Worm (Caenorhabditis elegans) whole organism, L2 larva: ENCODE measurements around the gene srh-1.

ENCODE experiments used
- C34F6.9 ChIP-seq: fragments of 150-350 bp; optimal IDR thresholded peaks from 2 replicates; lab custom pipeline; 2014; ENCODE audit warnings: missing biosample characterization, missing genetic modification characterization
- ZK546.5 ChIP-seq: sonication (generic microtip); optimal IDR thresholded peaks from 2 replicates; lab custom pipeline; 2017; ENCODE audit warnings: missing biosample characterization, missing genetic modification characterization
- aly-2 ChIP-seq: fragments of 150-350 bp; optimal IDR thresholded peaks from 2 replicates; lab custom pipeline; 2014; ENCODE audit warnings: missing biosample characterization, missing genetic modification characterization
- ama-1 ChIP-seq: fragments of 150-350 bp; optimal IDR thresholded peaks from 2 replicates; lab custom pipeline; 2018; ENCODE audit warnings: inconsistent platforms
- blmp-1 ChIP-seq: sonication (generic microtip); optimal IDR thresholded peaks from 2 replicates; lab custom pipeline; 2017; ENCODE audit warnings: missing genetic modification characterization, mild to moderate bottlenecking, missing compliant biosample characterization, antibody characterized with exemption, moderate library complexity; ENCODE audit not compliant: insufficient read depth
- elt-3 ChIP-seq: sonication (generic microtip); optimal IDR thresholded peaks from 2 replicates; lab custom pipeline; 2017; ENCODE audit warnings: missing biosample characterization, missing genetic modification characterization
- lin-13 ChIP-seq: fragments of 150-350 bp; optimal IDR thresholded peaks from 2 replicates; lab custom pipeline; 2014; ENCODE audit warnings: missing biosample characterization, missing genetic modification reagents, missing genetic modification characterization
- lin-39 ChIP-seq: fragments of 150-350 bp; optimal IDR thresholded peaks from 2 replicates; lab custom pipeline; 2014; ENCODE audit warnings: missing biosample characterization, missing genetic modification reagents, missing genetic modification characterization
- mab-5 ChIP-seq: fragments of 150-350 bp; optimal IDR thresholded peaks from 2 replicates; lab custom pipeline; 2014; ENCODE audit warnings: missing biosample characterization, missing genetic modification characterization
- nhr-11 ChIP-seq: fragments of 150-350 bp; optimal IDR thresholded peaks from 2 replicates; lab custom pipeline; 2014; ENCODE audit warnings: missing biosample characterization, missing genetic modification characterization
- nhr-23 ChIP-seq: fragments of 150-350 bp; optimal IDR thresholded peaks from 2 replicates; lab custom pipeline; 2014; ENCODE audit warnings: missing biosample characterization, missing genetic modification reagents, missing genetic modification characterization
- nhr-237 ChIP-seq: fragments of 150-350 bp; optimal IDR thresholded peaks from 2 replicates; lab custom pipeline; 2014; ENCODE audit warnings: missing biosample characterization, missing genetic modification characterization
- unc-62 ChIP-seq: fragments of 150-350 bp; optimal IDR thresholded peaks from 2 replicates; lab custom pipeline; 2014; ENCODE audit warnings: missing biosample characterization, missing genetic modification reagents, missing genetic modification characterization
- ztf-11 ChIP-seq: sonication (generic microtip); optimal IDR thresholded peaks from 2 replicates; lab custom pipeline; 2017; ENCODE audit warnings: missing biosample characterization, missing genetic modification characterization

ce11 chrV:11536667-11537066 lies 51.0 kb downstream of the srh-1 start:
- TF ChIP-seq lin-39 (tag; lab: Kevin White, UChicago) (no peak), nhr-23 (tag; lab: Kevin White, UChicago) (no peak), lin-13 (GFP tag; lab: Kevin White, UChicago) (no peak), ZK546.5 (no peak), nhr-11 (tag; lab: Kevin White, UChicago) (no peak), unc-62 (GFP tag; lab: Kevin White, UChicago) (no peak), ztf-11 (tag; lab: Kevin White, UChicago) (no peak), ama-1 (lab: Kevin White, UChicago) (no peak), elt-3 (tag; lab: Kevin White, UChicago) (no peak), aly-2 (tag; lab: Kevin White, UChicago) (no peak), blmp-1 (tag; lab: Kevin White, UChicago) (no peak), nhr-237 (no peak), mab-5 (tag; lab: Kevin White, UChicago) (no peak), C34F6.9 (peak; percentile 14)
